In the genomic region with DNA sequence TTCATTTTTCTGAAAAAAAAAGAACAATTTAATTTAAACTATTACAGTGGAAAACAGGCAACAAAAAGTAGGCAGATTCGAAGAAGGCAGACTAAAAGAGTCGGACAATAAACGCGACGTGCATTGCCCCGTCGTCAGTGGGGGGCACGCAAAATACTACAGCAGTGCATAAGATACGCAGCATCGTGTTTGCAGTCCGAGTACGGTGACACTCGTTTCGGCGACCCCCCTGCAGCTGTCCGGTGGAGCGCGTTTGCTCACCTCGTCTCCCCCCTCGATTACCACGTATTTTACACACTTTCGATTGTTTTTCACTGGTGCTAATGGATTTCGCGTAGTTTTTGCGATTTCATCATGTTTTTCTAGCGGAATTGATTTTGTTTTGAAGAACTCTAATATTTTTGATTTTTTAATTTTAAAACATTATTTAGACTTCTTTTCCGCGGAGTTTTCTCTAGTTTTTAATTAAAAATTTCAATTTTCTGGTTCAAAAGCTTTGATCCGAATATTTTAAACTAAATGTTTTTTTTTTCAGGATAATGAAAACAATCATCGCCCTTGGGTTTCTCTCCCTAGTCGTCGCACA, we compare ENCODE assay signal across 4 worm cellular contexts.
TF ChIP-seq lines count a peak whose summit lies in the region.

Gene trap-2, minus strand, starts transcription at position 9 of the 586 bp plus-strand sequence.
Gene ile-2, plus strand, starts transcription at position 536 of the 586 bp plus-strand sequence.

TF ChIP-seq in whole organism, L2 larva, 48 proteins besides CTCF, POLR2A, EP300 and RAD21 (continues in another document):
- TF ChIP-seq fos-1 (tag; optimal IDR thresholded peaks at IDR 0.05; lab: Kevin White, UChicago): peak; percentile 97
- peak; percentile 95 for TF ChIP-seq C34F6.9 (tag; optimal IDR thresholded peaks at IDR 0.05; lab: Kevin White, UChicago)
- peak; percentile 87 for TF ChIP-seq lin-11 (tag; optimal IDR thresholded peaks at IDR 0.05; lab: Kevin White, UChicago)
- TF ChIP-seq peb-1 (tag; optimal IDR thresholded peaks at IDR 0.05; lab: Kevin White, UChicago): peak; percentile 17
- no peak for TF ChIP-seq ztf-1 (GFP tag; conservative IDR thresholded peaks at IDR 0.05; lab: Robert Waterston, UW)
- TF ChIP-seq nhr-23 (tag; optimal IDR thresholded peaks at IDR 0.05; lab: Kevin White, UChicago): no peak
- peak; percentile 78 for TF ChIP-seq ceh-16 (tag; optimal IDR thresholded peaks at IDR 0.05; lab: Kevin White, UChicago)
- no peak for TF ChIP-seq R02D3.7 (tag; optimal IDR thresholded peaks at IDR 0.05; lab: Kevin White, UChicago)
- no peak for TF ChIP-seq nhr-10 (tag; optimal IDR thresholded peaks at IDR 0.05; lab: Kevin White, UChicago)
- TF ChIP-seq zag-1 (tag; optimal IDR thresholded peaks at IDR 0.05; lab: Kevin White, UChicago): peak; percentile 91
- peak; percentile 97 for TF ChIP-seq crh-2 (tag; optimal IDR thresholded peaks at IDR 0.05; lab: Kevin White, UChicago)
- TF ChIP-seq alr-1 (tag; optimal IDR thresholded peaks at IDR 0.05; lab: Kevin White, UChicago): no peak
- TF ChIP-seq sma-9 (GFP tag; optimal IDR thresholded peaks at IDR 0.05; lab: Kevin White, UChicago): peak; percentile 92
- TF ChIP-seq sma-9 (tag; optimal IDR thresholded peaks at IDR 0.05; lab: Kevin White, UChicago): no peak
- no peak for TF ChIP-seq mbf-1 (tag; optimal IDR thresholded peaks at IDR 0.05; lab: Kevin White, UChicago)
- no peak for TF ChIP-seq skn-1 (tag; optimal IDR thresholded peaks at IDR 0.05; lab: Kevin White, UChicago)
- peak; percentile 38 for TF ChIP-seq egl-27 (tag; optimal IDR thresholded peaks at IDR 0.05; lab: Kevin White, UChicago)
- TF ChIP-seq nhr-21 (tag; optimal IDR thresholded peaks at IDR 0.05; lab: Kevin White, UChicago): peak; percentile 90
- no peak for TF ChIP-seq nhr-12 (tag; optimal IDR thresholded peaks at IDR 0.05; lab: Kevin White, UChicago)
- peak; percentile 90 for TF ChIP-seq lin-13 (GFP tag; optimal IDR thresholded peaks at IDR 0.05; lab: Kevin White, UChicago)
- TF ChIP-seq ztf-11 (tag; optimal IDR thresholded peaks at IDR 0.05; lab: Kevin White, UChicago): no peak
- TF ChIP-seq ZK546.5 (tag; optimal IDR thresholded peaks at IDR 0.05; lab: Kevin White, UChicago): peak; percentile 33

TF ChIP-seq in whole organism, L4 larva, 104 proteins besides CTCF, POLR2A, EP300 and RAD21 (continues in another document):
- TF ChIP-seq madf-9 (GFP tag; conservative IDR thresholded peaks at IDR 0.05; lab: Robert Waterston, UW): peak; percentile 71
- peak; percentile 94 for TF ChIP-seq mes-2 (tag; optimal IDR thresholded peaks at IDR 0.05; lab: Kevin White, UChicago; ENCODE audit: poor library complexity, severe bottlenecking)
- no peak for TF ChIP-seq lin-39 (tag; optimal IDR thresholded peaks at IDR 0.05; lab: Kevin White, UChicago)
- TF ChIP-seq aha-1 (tag; lab: Kevin White, UChicago): peak; percentile 98
- peak; percentile 90 for TF ChIP-seq tra-1 (GFP tag; IDR thresholded peaks at IDR 0.05; lab: Robert Waterston, UW)
- TF ChIP-seq mxl-3 (GFP tag; optimal IDR thresholded peaks at IDR 0.05; lab: Kevin White, UChicago): peak; percentile 99
- no peak for TF ChIP-seq egl-27 (tag; optimal IDR thresholded peaks at IDR 0.05; lab: Kevin White, UChicago)
- TF ChIP-seq nhr-237 (tag; optimal IDR thresholded peaks at IDR 0.05; lab: Kevin White, UChicago): no peak
- peak; percentile 92 for TF ChIP-seq lin-13 (GFP tag; optimal IDR thresholded peaks at IDR 0.05; lab: Kevin White, UChicago)
- TF ChIP-seq rbr-2 (tag; optimal IDR thresholded peaks at IDR 0.05; lab: Kevin White, UChicago): peak; percentile 97
- peak; percentile 81 for TF ChIP-seq duxl-1 (tag; optimal IDR thresholded peaks at IDR 0.05; lab: Kevin White, UChicago; ENCODE audit: poor library complexity)
- peak; percentile 80 for TF ChIP-seq ctbp-1 (GFP tag; IDR thresholded peaks at IDR 0.05; lab: Robert Waterston, UW)
- peak; percentile 71 for TF ChIP-seq pqm-1 (tag; optimal IDR thresholded peaks at IDR 0.05; lab: Kevin White, UChicago)
- peak; percentile 89 for TF ChIP-seq T26A8.4 (GFP tag; IDR thresholded peaks at IDR 0.05; lab: Robert Waterston, UW)
- TF ChIP-seq zip-2 (tag; optimal IDR thresholded peaks at IDR 0.05; lab: Kevin White, UChicago): peak; percentile 24
- no peak for TF ChIP-seq Y48G9A.11 (GFP tag; IDR thresholded peaks at IDR 0.05; lab: Robert Waterston, UW)
- TF ChIP-seq tag-97 (GFP tag; IDR thresholded peaks at IDR 0.05; lab: Robert Waterston, UW): no peak
- TF ChIP-seq aly-2 (tag; optimal IDR thresholded peaks at IDR 0.05; lab: Kevin White, UChicago): no peak
- TF ChIP-seq zip-11 (GFP tag; IDR thresholded peaks at IDR 0.05; lab: Robert Waterston, UW): no peak
- TF ChIP-seq mdt-29 (GFP tag; IDR thresholded peaks at IDR 0.05; lab: Robert Waterston, UW): peak; percentile 80
- peak; percentile 92 for TF ChIP-seq spr-1 (tag; optimal IDR thresholded peaks at IDR 0.05; lab: Kevin White, UChicago)
- no peak for TF ChIP-seq ceh-82 (tag; optimal IDR thresholded peaks at IDR 0.05; lab: Kevin White, UChicago)

TF ChIP-seq in whole organism, late embryonic, 69 proteins besides CTCF, POLR2A, EP300 and RAD21 (continues in another document):
- TF ChIP-seq ceh-18 (tag; optimal IDR thresholded peaks at IDR 0.05; lab: Kevin White, UChicago) (peak; percentile 62), ceh-34 (tag; optimal IDR thresholded peaks at IDR 0.05; lab: Kevin White, UChicago) (peak; percentile 69), ztf-16 (tag; optimal IDR thresholded peaks at IDR 0.05; lab: Kevin White, UChicago) (peak; percentile 36), fax-1 (tag; optimal IDR thresholded peaks at IDR 0.05; lab: Kevin White, UChicago) (no peak), Y22D7AL.16 (tag; optimal IDR thresholded peaks at IDR 0.05; lab: Kevin White, UChicago) (no peak), pqm-1 (tag; optimal IDR thresholded peaks at IDR 0.05; lab: Kevin White, UChicago) (peak; percentile 18), unc-55 (GFP tag; optimal IDR thresholded peaks at IDR 0.05; lab: Kevin White, UChicago) (peak; percentile 66), ceh-24 (tag; optimal IDR thresholded peaks at IDR 0.05; lab: Kevin White, UChicago) (no peak), unc-42 (tag; optimal IDR thresholded peaks at IDR 0.05; lab: Kevin White, UChicago) (peak; percentile 62), ceh-22 (tag; optimal IDR thresholded peaks at IDR 0.05; lab: Kevin White, UChicago) (peak; percentile 25), ttx-3 (tag; optimal IDR thresholded peaks at IDR 0.05; lab: Kevin White, UChicago) (peak; percentile 7), nfya-1 (tag; optimal IDR thresholded peaks at IDR 0.05; lab: Kevin White, UChicago) (peak; percentile 92), C38D4.7 (GFP tag; optimal IDR thresholded peaks at IDR 0.05; lab: Kevin White, UChicago) (no peak), sdc-2 (tag; optimal IDR thresholded peaks at IDR 0.05; lab: Kevin White, UChicago) (peak; percentile 92), elt-2 (tag; optimal IDR thresholded peaks at IDR 0.05; lab: Kevin White, UChicago) (peak; percentile 48), dve-1 (tag; optimal IDR thresholded peaks at IDR 0.05; lab: Kevin White, UChicago) (peak; percentile 64), C08G9.2 (tag; optimal IDR thresholded peaks at IDR 0.05; lab: Kevin White, UChicago) (no peak), hlh-15 (tag; optimal IDR thresholded peaks at IDR 0.05; lab: Kevin White, UChicago) (peak; percentile 19), F13H6.1 (tag; optimal IDR thresholded peaks at IDR 0.05; lab: Kevin White, UChicago) (no peak), pha-2 (tag; optimal IDR thresholded peaks at IDR 0.05; lab: Kevin White, UChicago) (peak; percentile 59), rnt-1 (tag; optimal IDR thresholded peaks at IDR 0.05; lab: Kevin White, UChicago) (peak; percentile 45), syd-9 (tag; optimal IDR thresholded peaks at IDR 0.05; lab: Kevin White, UChicago) (peak; percentile 53), ceh-31 (tag; optimal IDR thresholded peaks at IDR 0.05; lab: Kevin White, UChicago) (peak; percentile 83), ref-2 (tag; optimal IDR thresholded peaks at IDR 0.05; lab: Kevin White, UChicago) (peak; percentile 90)

TF ChIP-seq in whole organism, mixed stage, embryonic, 35 proteins besides CTCF, POLR2A, EP300 and RAD21:
- TF ChIP-seq lin-13 (tag; optimal IDR thresholded peaks at IDR 0.05; lab: Kevin White, UChicago) (peak; percentile 87), nhr-237 (tag; optimal IDR thresholded peaks at IDR 0.05; lab: Kevin White, UChicago) (peak; percentile 58), mls-2 (tag; optimal IDR thresholded peaks at IDR 0.05; lab: Kevin White, UChicago) (peak; percentile 70), drap-1 (GFP tag; optimal IDR thresholded peaks at IDR 0.05; lab: Kevin White, UChicago) (peak; percentile 75), nhr-2 (tag; optimal IDR thresholded peaks at IDR 0.05; lab: Kevin White, UChicago) (peak; percentile 15), ceh-43 (GFP tag; optimal IDR thresholded peaks at IDR 0.05; lab: Kevin White, UChicago) (no peak), pha-4 (tag; optimal IDR thresholded peaks at IDR 0.05; lab: Kevin White, UChicago) (peak; percentile 96), hlh-1 (tag; optimal IDR thresholded peaks at IDR 0.05; lab: Kevin White, UChicago) (peak; percentile 69), elt-1 (tag; optimal IDR thresholded peaks at IDR 0.05; lab: Kevin White, UChicago; ENCODE audit: borderline replicate concordance, insufficient read depth) (peak; percentile 52), mep-1 (tag; optimal IDR thresholded peaks at IDR 0.05; lab: Kevin White, UChicago) (peak; percentile 88), lsy-2 (tag; optimal IDR thresholded peaks at IDR 0.05; lab: Kevin White, UChicago) (peak; percentile 96), ceh-39 (tag; optimal IDR thresholded peaks at IDR 0.05; lab: Kevin White, UChicago) (peak; percentile 63), ham-2 (GFP tag; optimal IDR thresholded peaks at IDR 0.05; lab: Kevin White, UChicago) (peak; percentile 71), M03D4.4 (tag; optimal IDR thresholded peaks at IDR 0.05; lab: Kevin White, UChicago) (peak; percentile 31), ceh-83 (GFP tag; optimal IDR thresholded peaks at IDR 0.05; lab: Kevin White, UChicago) (no peak), unc-120 (tag; optimal IDR thresholded peaks at IDR 0.05; lab: Kevin White, UChicago; ENCODE audit: poor library complexity, severe bottlenecking) (peak; percentile 80), nhr-12 (tag; optimal IDR thresholded peaks at IDR 0.05; lab: Kevin White, UChicago) (peak; percentile 51), tbx-8 (GFP tag; optimal IDR thresholded peaks at IDR 0.05; lab: Kevin White, UChicago) (no peak), mab-5 (tag; optimal IDR thresholded peaks at IDR 0.05; lab: Kevin White, UChicago) (no peak), unc-62 (GFP tag; optimal IDR thresholded peaks at IDR 0.05; lab: Kevin White, UChicago) (peak; percentile 65), sptf-1 (tag; optimal IDR thresholded peaks at IDR 0.05; lab: Kevin White, UChicago) (peak; percentile 72), elt-3 (tag; optimal IDR thresholded peaks at IDR 0.05; lab: Kevin White, UChicago) (no peak), lin-32 (GFP tag; optimal IDR thresholded peaks at IDR 0.05; lab: Kevin White, UChicago) (peak; percentile 38), ztf-11 (tag; optimal IDR thresholded peaks at IDR 0.05; lab: Kevin White, UChicago) (peak; percentile 34), ces-1 (GFP tag; optimal IDR thresholded peaks at IDR 0.05; lab: Kevin White, UChicago) (peak; percentile 57), cnd-1 (tag; optimal IDR thresholded peaks at IDR 0.05; lab: Kevin White, UChicago) (peak; percentile 52)
